Fruit fly (Drosophila melanogaster): ENCODE results near the gene CG32176.

CG32176 gene

dm6 chr3L:17476496-17476895 lies 42.8 kb downstream of the CG32176 start:
- TF ChIP-seq CG1620 (GFP tag; optimal IDR thresholded peaks at IDR 0.05): no peak
- TF ChIP-seq CG33017 (tag; optimal IDR thresholded peaks at IDR 0.05): no peak
- no peak for TF ChIP-seq Clk (GFP tag; optimal IDR thresholded peaks at IDR 0.05)
- TF ChIP-seq CG14711 (tag; optimal IDR thresholded peaks at IDR 0.05): no peak
- TF ChIP-seq toe (GFP tag; optimal IDR thresholded peaks at IDR 0.05): no peak
- no peak for TF ChIP-seq CG11617 (GFP tag; optimal IDR thresholded peaks at IDR 0.05)

- TF ChIP-seq CG7101 (tag; optimal IDR thresholded peaks at IDR 0.05): no peak
- TF ChIP-seq CG33017 (tag; optimal IDR thresholded peaks at IDR 0.05): no peak
- no peak for TF ChIP-seq kay (GFP tag; ENCODE audit: borderline replicate concordance)
These were observed 45.2 kb downstream of the CG32176 start, which contains the start of the genes CG13733 and qjt for dm6 chr3L:17478826-17479225. Gene CG13733 (minus strand): TSS chr3L:17478926. Gene qjt (plus strand): TSS chr3L:17479096.

DNA sequence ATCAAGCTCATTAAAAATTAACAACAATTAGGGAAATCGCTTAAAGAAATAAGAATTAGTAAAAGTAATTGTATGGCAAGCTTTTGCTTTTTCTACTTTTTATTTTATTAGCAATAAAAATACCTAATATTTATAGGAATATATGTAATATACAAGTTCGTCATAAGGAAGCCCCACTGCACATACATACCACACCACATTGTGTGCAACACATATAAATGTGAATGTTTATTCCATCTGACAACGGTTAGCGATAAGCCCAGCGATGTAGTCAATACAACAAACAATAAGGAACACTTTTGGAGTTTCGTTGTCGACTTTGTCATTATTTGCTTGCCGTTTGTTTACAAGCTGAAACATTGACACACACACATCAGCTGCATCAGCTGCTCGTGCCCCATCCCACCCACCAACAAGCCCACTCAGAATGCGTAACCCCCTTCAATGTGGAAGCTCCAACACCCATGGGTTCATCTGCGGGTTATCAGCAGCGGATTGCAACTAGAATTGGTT lies 51.7 kb downstream of the CG32176 start:
- peak; percentile 36 for TF ChIP-seq Hr96 (GFP tag; optimal IDR thresholded peaks at IDR 0.05)
- no peak for TF ChIP-seq CG5204 (GFP tag; optimal IDR thresholded peaks at IDR 0.05)
- no peak for TF ChIP-seq Mnt (GFP tag; optimal IDR thresholded peaks at IDR 0.05)
- TF ChIP-seq CG7045 (GFP tag; optimal IDR thresholded peaks at IDR 0.05): no peak
- no peak for TF ChIP-seq CG12768 (GFP tag; optimal IDR thresholded peaks at IDR 0.05)
- TF ChIP-seq toe (GFP tag; optimal IDR thresholded peaks at IDR 0.05): no peak
- peak; percentile 43 for TF ChIP-seq pad (GFP tag; optimal IDR thresholded peaks at IDR 0.05)
- peak; percentile 55 for TF ChIP-seq Crg-1 (GFP tag; optimal IDR thresholded peaks at IDR 0.05)
- TF ChIP-seq CG7101 (tag; optimal IDR thresholded peaks at IDR 0.05): peak; percentile 64
- peak; percentile 88 for TF ChIP-seq kay (GFP tag; ENCODE audit: borderline replicate concordance)
- no peak for TF ChIP-seq tj (GFP tag; optimal IDR thresholded peaks at IDR 0.05)
- TF ChIP-seq CG33017 (tag; optimal IDR thresholded peaks at IDR 0.05): peak; percentile 18
- peak; percentile 35 for TF ChIP-seq CG11617 (GFP tag; optimal IDR thresholded peaks at IDR 0.05)
- peak; percentile 23 for TF ChIP-seq ovo (GFP tag; optimal IDR thresholded peaks at IDR 0.05)
- TF ChIP-seq CG14711 (tag; optimal IDR thresholded peaks at IDR 0.05): peak; percentile 2

DNA sequence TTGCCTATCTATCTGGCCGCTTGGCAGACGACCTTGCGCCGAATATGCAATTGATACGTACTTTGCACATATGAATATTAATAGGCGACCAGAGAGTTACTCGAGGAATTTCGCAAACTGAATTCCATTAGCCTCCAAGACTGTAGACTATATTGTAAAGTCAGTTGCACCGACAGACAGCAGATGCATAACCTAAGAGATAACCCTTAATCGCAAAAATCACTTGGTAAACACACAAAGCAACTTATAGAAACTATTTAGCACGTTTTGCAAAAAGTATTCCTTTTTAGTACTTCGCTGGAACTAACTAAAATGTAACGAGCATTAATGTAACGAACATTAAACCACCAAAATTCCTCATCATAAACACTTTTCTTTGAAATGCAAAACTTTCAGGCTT lies 52.5 kb downstream of the CG32176 start, which contains the start of gene CG6333:
Gene CG6333 (minus strand): TSS at position 101 of the 400 bp plus-strand sequence.
- TF ChIP-seq CG5204 (GFP tag; optimal IDR thresholded peaks at IDR 0.05) (no peak), kay (GFP tag; ENCODE audit: borderline replicate concordance) (peak; percentile 49), CG14711 (tag; optimal IDR thresholded peaks at IDR 0.05) (no peak)

- TF ChIP-seq pad (GFP tag; optimal IDR thresholded peaks at IDR 0.05): no peak
- TF ChIP-seq Hr96 (GFP tag; optimal IDR thresholded peaks at IDR 0.05): peak; percentile 4
- TF ChIP-seq cic (GFP tag; optimal IDR thresholded peaks at IDR 0.05): peak; percentile 65
- TF ChIP-seq CG7045 (GFP tag; optimal IDR thresholded peaks at IDR 0.05): no peak
- peak; percentile 33 for TF ChIP-seq CG5204 (GFP tag; optimal IDR thresholded peaks at IDR 0.05)
- TF ChIP-seq Mnt (GFP tag; optimal IDR thresholded peaks at IDR 0.05): peak; percentile 45
- TF ChIP-seq CG7101 (tag; optimal IDR thresholded peaks at IDR 0.05): peak; percentile 58
- TF ChIP-seq CG11617 (GFP tag; optimal IDR thresholded peaks at IDR 0.05): no peak
- peak; percentile 11 for TF ChIP-seq tj (GFP tag; optimal IDR thresholded peaks at IDR 0.05)
- TF ChIP-seq CG14711 (tag; optimal IDR thresholded peaks at IDR 0.05): peak; percentile 40
- peak; percentile 48 for TF ChIP-seq bab1 (GFP tag; optimal IDR thresholded peaks at IDR 0.05)
- TF ChIP-seq CG1620 (GFP tag; optimal IDR thresholded peaks at IDR 0.05): no peak
- peak; percentile 26 for TF ChIP-seq CG12768 (GFP tag; optimal IDR thresholded peaks at IDR 0.05)
- peak; percentile 38 for TF ChIP-seq CG33017 (tag; optimal IDR thresholded peaks at IDR 0.05)
- no peak for TF ChIP-seq toe (GFP tag; optimal IDR thresholded peaks at IDR 0.05)
These were observed 53.4 kb downstream of the CG32176 start, which contains the start of gene Oatp74D for dm6 chr3L:17486794-17487726. Gene Oatp74D (plus strand): TSS chr3L:17487118.
